Worm (Caenorhabditis elegans): ENCODE data around the gene grl-21.

DNA sequence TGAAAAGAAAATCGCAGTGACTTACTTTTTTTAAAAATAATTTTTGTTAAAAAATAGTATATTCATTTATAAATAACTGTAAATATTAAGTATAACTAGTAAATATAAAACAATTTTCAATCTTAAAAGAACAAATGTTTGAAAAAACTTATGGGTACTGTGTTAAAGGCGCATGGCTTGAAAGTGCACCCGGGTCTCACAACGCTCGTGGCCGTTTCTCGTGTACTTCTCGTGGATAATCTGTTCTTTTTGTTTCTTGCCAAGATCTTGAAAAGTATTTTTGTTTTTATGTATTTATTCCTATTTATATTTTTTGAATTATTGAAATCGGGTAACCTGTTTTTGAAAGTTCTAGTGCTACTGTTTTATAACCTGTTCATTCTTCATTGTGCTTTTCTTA is 28.8 kb downstream of the grl-21 start:
- TF ChIP-seq pha-4 (tag; optimal IDR thresholded peaks at IDR 0.05) (no peak), ham-2 (GFP tag; optimal IDR thresholded peaks at IDR 0.05) (no peak), elt-3 (tag; optimal IDR thresholded peaks at IDR 0.05) (no peak), elt-1 (tag; optimal IDR thresholded peaks at IDR 0.05; ENCODE audit: borderline replicate concordance, insufficient read depth) (no peak), tbx-8 (GFP tag; optimal IDR thresholded peaks at IDR 0.05) (no peak)

Data from whole organism, mixed stage, embryonic.